Worm (Caenorhabditis elegans) whole organism, L1 larva: ENCODE results near the gene Y57A10A.5.
"Not testable (repeated sequence)": the region's sequence is repeated elsewhere in the genome, so short reads cannot be mapped to it uniquely, and the experiment has no call there.

Experiments
- F16B12.6 ChIP-seq: fragments of 150-350 bp; optimal IDR thresholded peaks from 2 replicates; lab custom pipeline; 2014; ENCODE audit warnings: missing biosample characterization, missing genetic modification characterization
- aha-1 ChIP-seq: fragments of 150-350 bp; optimal IDR thresholded peaks from 2 replicates; lab custom pipeline; 2014; ENCODE audit warnings: missing biosample characterization, missing genetic modification characterization
- alr-1 ChIP-seq: fragments of 200-800 bp; sonication (Bioruptor generic); optimal IDR thresholded peaks from 2 replicates; lab custom pipeline; 2018; ENCODE audit warnings: borderline replicate concordance, mild to moderate bottlenecking, missing genetic modification characterization, missing compliant biosample characterization
- ceh-63 ChIP-seq: fragments of 200-800 bp; sonication (Bioruptor generic); optimal IDR thresholded peaks from 2 replicates; lab custom pipeline; 2018; ENCODE audit warnings: mild to moderate bottlenecking, missing genetic modification characterization, missing compliant biosample characterization
- ceh-88 ChIP-seq: fragments of 200-800 bp; sonication (Bioruptor generic); IDR thresholded peaks from 2 replicates; pipeline ENCODE4 v1.3.6; 2022; ENCODE audit warnings: missing genetic modification characterization, missing compliant biosample characterization
- dpl-1 ChIP-seq, 3 experiments: fragments of 150-350 bp in 2 of 3; sonication (generic microtip) in 1 of 3; optimal IDR thresholded peaks; 2 replicates each; lab custom pipeline; 2014 to 2017; ENCODE audit warnings: missing biosample characterization in 3 of 3, missing genetic modification characterization in 3 of 3, missing genetic modification reagents in 3 of 3
- efl-1 ChIP-seq, 4 experiments: fragments of 150-350 bp; optimal IDR thresholded peaks in 3 of 4; peaks in 1 of 4; 1 replicate in 1 of 4; 2 replicates in 3 of 4; lab custom pipeline; 2014; ENCODE audit warnings: missing biosample characterization in 2 of 4, missing genetic modification characterization in 2 of 4, missing genetic modification reagents in 2 of 4
- efl-3 ChIP-seq: fragments of 200-800 bp; sonication (Bioruptor generic); optimal IDR thresholded peaks from 2 replicates; lab custom pipeline; 2018; ENCODE audit warnings: mild to moderate bottlenecking, missing genetic modification characterization, missing compliant biosample characterization
- egl-13 ChIP-seq: sonication (generic microtip); optimal IDR thresholded peaks from 2 replicates; lab custom pipeline; 2016; ENCODE audit warnings: missing genotype, missing genetic modification reagents, missing genetic modification characterization, missing compliant biosample characterization
- egl-27 ChIP-seq, 2 experiments: fragments of 150-350 bp in 1 of 2; sonication (generic microtip); optimal IDR thresholded peaks; 3 replicates each; lab custom pipeline; 2017 to 2018; ENCODE audit warnings: missing biosample characterization in 2 of 2, missing genetic modification characterization in 2 of 2, missing genetic modification reagents in 2 of 2
- elt-2 ChIP-seq: sonication (generic microtip); optimal IDR thresholded peaks from 2 replicates; lab custom pipeline; 2016; ENCODE audit warnings: missing genetic modification characterization, mild to moderate bottlenecking, inconsistent platforms, missing compliant biosample characterization, missing genetic modification reagents
- elt-3 ChIP-seq, 6 experiments: fragments of 150-350 bp in 1 of 6; sonication (generic microtip); optimal IDR thresholded peaks; 2 replicates each; lab custom pipeline; 2017 to 2018; ENCODE audit warnings: missing biosample characterization in 6 of 6, missing genetic modification characterization in 6 of 6, inconsistent platforms in 1 of 6
- fkh-10 ChIP-seq: sonication (generic microtip); optimal IDR thresholded peaks from 2 replicates; lab custom pipeline; 2017; ENCODE audit warnings: missing biosample characterization, missing genetic modification reagents, missing genetic modification characterization
- fkh-4 ChIP-seq: sonication (generic microtip); optimal IDR thresholded peaks from 2 replicates; lab custom pipeline; 2016; ENCODE audit warnings: missing compliant biosample characterization, missing genetic modification characterization, borderline replicate concordance
- fos-1 ChIP-seq: fragments of 150-350 bp; optimal IDR thresholded peaks from 2 replicates; lab custom pipeline; 2014; ENCODE audit warnings: missing biosample characterization, missing genetic modification characterization
- hlh-17 ChIP-seq: fragments of 200-800 bp; sonication (Bioruptor generic); optimal IDR thresholded peaks from 2 replicates; lab custom pipeline; 2018; ENCODE audit warnings: missing genetic modification characterization, mild to moderate bottlenecking, missing compliant biosample characterization, moderate library complexity, borderline replicate concordance
- isw-1 ChIP-seq: fragments of 200-800 bp; sonication (Bioruptor generic); IDR thresholded peaks from 2 replicates; pipeline ENCODE4 v1.3.6; 2022; ENCODE audit warnings: missing genetic modification characterization, missing compliant biosample characterization
- jun-1 ChIP-seq: fragments of 150-350 bp; optimal IDR thresholded peaks from 2 replicates; lab custom pipeline; 2014; ENCODE audit warnings: missing biosample characterization, missing genetic modification reagents, missing genetic modification characterization
- lin-14 ChIP-seq: fragments of 200-800 bp; sonication (Bioruptor generic); optimal IDR thresholded peaks from 2 replicates; lab custom pipeline; 2018; ENCODE audit warnings: mild to moderate bottlenecking, missing genetic modification characterization, moderate library complexity, missing compliant biosample characterization
- lin-15B ChIP-seq: fragments of 150-350 bp; sonication (generic microtip); optimal IDR thresholded peaks from 3 replicates; lab custom pipeline; 2014; ENCODE audit warnings: missing biosample characterization, missing genetic modification characterization
- lin-35 ChIP-seq, 2 experiments: fragments of 150-350 bp; optimal IDR thresholded peaks; 2 replicates each; lab custom pipeline; 2014; ENCODE audit warnings: missing biosample characterization in 2 of 2, missing genetic modification characterization in 2 of 2, missing genetic modification reagents in 2 of 2
- mdl-1 ChIP-seq, 2 experiments: fragments of 150-350 bp; optimal IDR thresholded peaks; 2 replicates each; lab custom pipeline; 2014 to 2017; ENCODE audit warnings: missing biosample characterization in 2 of 2, missing genetic modification characterization in 2 of 2, inconsistent platforms in 1 of 2
- mep-1 ChIP-seq: fragments of 150-350 bp; optimal IDR thresholded peaks from 2 replicates; lab custom pipeline; 2014; ENCODE audit warnings: missing biosample characterization, missing genetic modification characterization
- nhr-11 ChIP-seq: fragments of 150-350 bp; optimal IDR thresholded peaks from 2 replicates; lab custom pipeline; 2014; ENCODE audit warnings: missing biosample characterization, missing genetic modification characterization
- nhr-237 ChIP-seq: fragments of 150-350 bp; optimal IDR thresholded peaks from 2 replicates; lab custom pipeline; 2014; ENCODE audit warnings: missing biosample characterization, missing genetic modification characterization
- nhr-76 ChIP-seq: sonication (generic microtip); optimal IDR thresholded peaks from 2 replicates; lab custom pipeline; 2017; ENCODE audit warnings: missing biosample characterization, missing genetic modification characterization
- pqm-1 ChIP-seq: sonication (generic microtip); optimal IDR thresholded peaks from 3 replicates; lab custom pipeline; 2017; ENCODE audit warnings: missing biosample characterization, missing genetic modification characterization
- rnt-1 ChIP-seq: sonication (generic microtip); optimal IDR thresholded peaks from 2 replicates; lab custom pipeline; 2016; ENCODE audit warnings: mild to moderate bottlenecking, missing genetic modification characterization, moderate library complexity, missing compliant biosample characterization
- skn-1 ChIP-seq: fragments of 150-350 bp; optimal IDR thresholded peaks from 2 replicates; lab custom pipeline; 2014; ENCODE audit warnings: missing biosample characterization, missing genetic modification characterization
- snpc-4 ChIP-seq: fragments of 150-350 bp; optimal IDR thresholded peaks from 2 replicates; lab custom pipeline; 2014; ENCODE audit warnings: missing biosample characterization, missing genetic modification characterization
- snu-23 ChIP-seq: sonication (generic microtip); optimal IDR thresholded peaks from 2 replicates; lab custom pipeline; 2016; ENCODE audit warnings: missing genetic modification characterization, missing compliant biosample characterization
- sox-4 ChIP-seq: sonication (generic microtip); optimal IDR thresholded peaks from 2 replicates; lab custom pipeline; 2016; ENCODE audit warnings: missing genetic modification characterization, missing compliant biosample characterization
- swsn-7 ChIP-seq: sonication (generic microtip); optimal IDR thresholded peaks from 2 replicates; lab custom pipeline; 2016; ENCODE audit warnings: missing genetic modification characterization, missing compliant biosample characterization
- unc-30 ChIP-seq: sonication (generic microtip); optimal IDR thresholded peaks from 2 replicates; lab custom pipeline; 2017; ENCODE audit warnings: missing biosample characterization, missing genetic modification characterization
- zip-4 ChIP-seq: fragments of 200-800 bp; sonication (Bioruptor generic); optimal IDR thresholded peaks from 2 replicates; lab custom pipeline; 2018; ENCODE audit warnings: mild to moderate bottlenecking, missing genetic modification characterization, moderate library complexity, missing compliant biosample characterization
- ztf-4 ChIP-seq: fragments of 150-350 bp; optimal IDR thresholded peaks from 2 replicates; lab custom pipeline; 2014; ENCODE audit warnings: missing biosample characterization, missing genetic modification characterization

Y57A10A.5 gene

DNA sequence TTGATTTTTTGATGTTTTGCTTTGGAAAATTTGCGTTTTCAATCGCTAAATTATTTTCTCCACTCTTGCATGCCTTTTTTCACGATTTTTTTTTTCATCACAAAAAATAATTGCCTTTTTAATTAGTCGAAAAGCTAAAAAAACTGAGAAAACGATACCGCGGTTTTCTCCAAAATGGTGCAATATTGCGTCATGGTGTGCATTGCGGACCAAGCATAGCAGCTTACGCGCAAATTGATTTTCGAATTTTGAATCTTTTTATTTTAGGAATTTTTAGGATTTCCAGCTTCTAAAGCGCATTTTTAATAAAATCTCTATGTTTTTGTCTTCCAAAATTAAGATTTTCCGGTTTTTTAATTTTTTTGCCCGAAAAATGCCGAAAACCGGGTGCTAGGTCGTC lies 4.1 kb upstream of the Y57A10A.5 start:
- TF ChIP-seq efl-1 (optimal IDR thresholded peaks at IDR 0.05; lab: Kevin White, UChicago): peak in 1 of 2 experiments; percentile 62
- TF ChIP-seq efl-1 (GFP tag; optimal IDR thresholded peaks at IDR 0.05 in 1 of 2; lab: Kevin White, UChicago): no peak
- TF ChIP-seq nhr-76 (tag; lab: Kevin White, UChicago): no peak

DNA sequence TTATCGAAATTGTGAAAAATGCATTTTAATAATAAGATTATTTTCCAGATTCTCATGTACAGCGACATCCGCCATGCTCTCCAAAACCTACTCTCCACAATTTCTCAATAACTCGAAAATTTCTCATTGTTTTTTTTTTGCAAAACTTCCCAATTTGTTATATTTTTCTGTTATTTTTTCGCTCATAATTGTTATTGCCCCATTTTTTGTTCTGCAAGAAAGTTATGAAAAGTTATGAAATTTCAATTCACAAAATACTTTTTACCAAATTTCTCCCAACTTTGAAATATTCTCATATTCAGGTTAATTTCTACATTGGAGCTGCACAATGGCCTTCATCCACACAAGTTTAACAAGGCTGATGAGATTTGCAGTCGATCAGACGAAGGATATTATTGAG lies 2.6 kb upstream of the Y57A10A.5 start, which contains the start of gene Y57A10A.4:
Gene Y57A10A.4, plus strand, starts transcription at position 301 of the 400 bp plus-strand sequence.
- TF ChIP-seq pqm-1; fkh-4 (tag; lab: Kevin White, UChicago); snpc-4: not testable (repeated sequence)

DNA sequence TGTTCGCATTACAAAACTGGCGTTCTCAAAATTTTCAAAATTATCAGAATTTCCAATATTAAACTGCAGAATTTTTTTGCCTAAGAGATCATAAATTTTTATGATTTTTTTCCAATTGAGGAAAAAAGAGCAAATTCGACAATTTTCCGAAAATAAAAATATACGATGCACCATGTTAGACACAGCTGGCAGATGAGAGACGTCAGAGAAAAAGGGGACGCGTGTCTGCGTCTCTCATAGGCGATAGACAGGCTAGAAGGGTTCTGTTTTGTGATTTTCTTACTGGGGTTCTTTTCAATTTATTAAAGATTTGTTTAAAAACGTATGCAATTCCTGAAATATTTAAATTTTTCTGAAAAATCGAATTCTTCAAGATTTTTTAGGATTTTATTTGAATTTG lies 8.7 kb downstream of the Y57A10A.5 start:
- TF ChIP-seq aha-1 (tag; lab: Kevin White, UChicago): no peak
- TF ChIP-seq fos-1 (tag; lab: Kevin White, UChicago): no peak
- TF ChIP-seq lin-15B (tag; lab: Kevin White, UChicago): peak; percentile 3
- TF ChIP-seq elt-2 (tag; lab: Kevin White, UChicago): no peak
- TF ChIP-seq lin-14: no peak
- no peak for TF ChIP-seq snu-23 (GFP tag; lab: Kevin White, UChicago)
- TF ChIP-seq efl-1 (optimal IDR thresholded peaks at IDR 0.05; lab: Kevin White, UChicago): peak; percentile 60 to 67
- peak in 1 of 2 experiments; percentile 33 for TF ChIP-seq efl-1 (GFP tag; optimal IDR thresholded peaks at IDR 0.05 in 1 of 2; lab: Kevin White, UChicago)
- no peak for TF ChIP-seq mdl-1 (tag; optimal IDR thresholded peaks at IDR 0.05; lab: Kevin White, UChicago)
- no peak for TF ChIP-seq swsn-7 (tag; lab: Kevin White, UChicago)
- TF ChIP-seq ztf-4: no peak
- no peak for TF ChIP-seq alr-1 (tag; lab: Kevin White, UChicago)
- no peak for TF ChIP-seq fkh-10 (GFP tag; lab: Kevin White, UChicago)
- TF ChIP-seq F16B12.6 (tag; lab: Kevin White, UChicago): peak; percentile 5
- no peak for TF ChIP-seq rnt-1 (tag; lab: Kevin White, UChicago)
- TF ChIP-seq dpl-1 (GFP tag; optimal IDR thresholded peaks at IDR 0.05; lab: Kevin White, UChicago): peak in 2 of 3 experiments; percentile 2 to 13
- TF ChIP-seq egl-27 (tag; optimal IDR thresholded peaks at IDR 0.05; lab: Kevin White, UChicago): no peak
- TF ChIP-seq zip-4 (GFP tag; lab: Kevin White, UChicago): no peak
- TF ChIP-seq ceh-63 (GFP tag; lab: Kevin White, UChicago): no peak
- TF ChIP-seq nhr-11: no peak
- no peak for TF ChIP-seq efl-3
- no peak for TF ChIP-seq nhr-76 (tag; lab: Kevin White, UChicago)
- no peak for TF ChIP-seq sox-4 (tag; lab: Kevin White, UChicago)
- no peak for TF ChIP-seq hlh-17 (GFP tag; lab: Kevin White, UChicago)
- TF ChIP-seq ceh-88 (GFP tag; lab: Robert Waterston, UW): no peak
- TF ChIP-seq mep-1 (tag; lab: Kevin White, UChicago): no peak
- peak; percentile 8 to 45 for TF ChIP-seq lin-35 (GFP tag; optimal IDR thresholded peaks at IDR 0.05; lab: Kevin White, UChicago)
- no peak for TF ChIP-seq elt-3 (tag; optimal IDR thresholded peaks at IDR 0.05; lab: Kevin White, UChicago)
- TF ChIP-seq nhr-237 (tag; lab: Kevin White, UChicago): no peak
- no peak for TF ChIP-seq unc-30
- no peak for TF ChIP-seq jun-1 (tag; lab: Kevin White, UChicago)
- TF ChIP-seq skn-1 (tag; lab: Kevin White, UChicago): no peak

DNA sequence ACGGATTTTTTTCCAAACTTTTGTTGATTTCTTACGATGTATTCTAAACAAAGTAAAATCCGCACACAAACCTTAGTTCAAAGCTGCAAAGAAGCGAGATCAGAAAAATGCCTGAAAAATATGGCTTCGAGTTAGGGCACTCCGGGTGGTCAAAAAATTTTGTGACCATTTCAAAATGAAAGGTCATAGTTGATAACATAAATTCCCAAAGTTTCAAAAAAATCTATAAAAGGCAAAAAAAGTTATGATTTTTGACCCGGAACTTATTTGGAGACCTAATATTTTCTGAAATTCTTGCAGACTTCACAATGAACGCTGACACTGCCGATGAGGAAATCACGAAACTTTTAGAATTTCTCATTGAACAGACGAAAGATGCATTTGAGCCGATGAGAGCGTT lies 10.3 kb downstream of the Y57A10A.5 start, which contains the start of gene Y57A10A.8:
Gene Y57A10A.8, plus strand, starts transcription at position 301 of the 400 bp plus-strand sequence.
- not testable (repeated sequence) for TF ChIP-seq isw-1; egl-13 (tag; lab: Kevin White, UChicago); mep-1 (tag; lab: Kevin White, UChicago)
